Fruit fly (Drosophila melanogaster) whole organism, embryonic: Measurements from ENCODE around the gene CG7402.

Experiments used
- B-H1 ChIP-seq: fragments of 200-800 bp; sonication (Bioruptor generic); IDR thresholded peaks from 3 replicates; pipeline ENCODE4 v1.3.6; 2022; ENCODE audit warnings: missing biosample characterization, missing genetic modification characterization
- CG10979 ChIP-seq: fragments of 200-800 bp; sonication (Bioruptor generic); optimal IDR thresholded peaks from 2 replicates; lab custom pipeline; 2018; ENCODE audit warnings: missing biosample characterization, mild to moderate bottlenecking, missing genetic modification characterization, moderate library complexity
- CG12104 ChIP-seq: fragments of 200-800 bp; sonication (Bioruptor generic); optimal IDR thresholded peaks from 3 replicates; lab custom pipeline; 2016; ENCODE audit warnings: missing biosample characterization, missing genetic modification characterization
- CG12769 ChIP-seq: fragments of 200-800 bp; sonication (Bioruptor generic); optimal IDR thresholded peaks from 2 replicates; lab custom pipeline; 2019; ENCODE audit warnings: missing biosample characterization, mild to moderate bottlenecking, missing genetic modification characterization, moderate library complexity
- CG13624 ChIP-seq: fragments of 200-800 bp; sonication (Bioruptor generic); optimal IDR thresholded peaks from 2 replicates; lab custom pipeline; 2016; ENCODE audit warnings: missing biosample characterization, missing genetic modification characterization
- CG14441 ChIP-seq: fragments of 200-800 bp; sonication (Bioruptor generic); IDR thresholded peaks from 2 replicates; pipeline ENCODE4 v1.3.6; 2022; ENCODE audit warnings: missing biosample characterization, missing genetic modification characterization
- CG15696 ChIP-seq: fragments of 200-800 bp; sonication (Bioruptor generic); optimal IDR thresholded peaks from 2 replicates; lab custom pipeline; 2019; ENCODE audit warnings: missing biosample characterization, mild to moderate bottlenecking, missing genetic modification characterization, moderate library complexity
- CG17912 ChIP-seq: fragments of 200-800 bp; sonication (Bioruptor generic); optimal IDR thresholded peaks from 2 replicates; lab custom pipeline; 2018; ENCODE audit warnings: missing biosample characterization, mild to moderate bottlenecking, missing genetic modification characterization
- CG18764 ChIP-seq: fragments of 200-800 bp; sonication (Bioruptor generic); optimal IDR thresholded peaks from 3 replicates; lab custom pipeline; 2016; ENCODE audit warnings: missing biosample characterization, missing genetic modification characterization
- CG2120 ChIP-seq: fragments of 200-800 bp; sonication (Bioruptor generic); optimal IDR thresholded peaks from 3 replicates; lab custom pipeline; 2016; ENCODE audit warnings: missing biosample characterization, missing genetic modification characterization
- CG2129 ChIP-seq: fragments of 200-800 bp; sonication (Bioruptor generic); IDR thresholded peaks from 2 replicates; pipeline ENCODE4 v1.3.6; 2022; ENCODE audit warnings: missing biosample characterization, missing genetic modification characterization; ENCODE audit not compliant: partially characterized antibody
- CG2875 ChIP-seq: fragments of 200-800 bp; sonication (Bioruptor generic); optimal IDR thresholded peaks from 2 replicates; lab custom pipeline; 2017; ENCODE audit warnings: missing biosample characterization, mild to moderate bottlenecking, missing genetic modification characterization, missing genetic modification reagents
- CG3065 ChIP-seq: fragments of 200-800 bp; sonication (Bioruptor generic); optimal IDR thresholded peaks from 2 replicates; lab custom pipeline; 2016; ENCODE audit warnings: missing biosample characterization, missing genetic modification characterization
- CG32767 ChIP-seq: fragments of 200-800 bp; sonication (Bioruptor generic); IDR thresholded peaks from 2 replicates; pipeline ENCODE4 v1.3.6; 2022; ENCODE audit warnings: missing biosample characterization, missing genetic modification characterization
- CG33213 ChIP-seq: fragments of 200-800 bp; sonication (Bioruptor generic); optimal IDR thresholded peaks from 3 replicates; lab custom pipeline; 2016; ENCODE audit warnings: missing biosample characterization, missing genetic modification characterization
- CG4404 ChIP-seq: fragments of 200-800 bp; sonication (Bioruptor generic); IDR thresholded peaks from 2 replicates; pipeline ENCODE4 v1.3.6; 2022; ENCODE audit warnings: missing biosample characterization, missing genetic modification characterization
- CG5245 ChIP-seq: fragments of 200-800 bp; sonication (Bioruptor generic); optimal IDR thresholded peaks from 3 replicates; lab custom pipeline; 2016; ENCODE audit warnings: missing biosample characterization, missing genetic modification characterization
- CG6791 ChIP-seq: fragments of 200-800 bp; sonication (Bioruptor generic); IDR thresholded peaks from 3 replicates; pipeline ENCODE4 v1.3.6; 2022; ENCODE audit warnings: missing biosample characterization, missing genetic modification characterization; ENCODE audit not compliant: partially characterized antibody
- CG6813 ChIP-seq: fragments of 200-800 bp; sonication (Bioruptor generic); optimal IDR thresholded peaks from 2 replicates; lab custom pipeline; 2017; ENCODE audit warnings: missing biosample characterization, missing genetic modification characterization, mild to moderate bottlenecking, moderate library complexity, missing genetic modification reagents
- CG7745 ChIP-seq: fragments of 200-800 bp; sonication (Bioruptor generic); optimal IDR thresholded peaks from 2 replicates; lab custom pipeline; 2018; ENCODE audit warnings: missing biosample characterization, mild to moderate bottlenecking, missing genetic modification characterization, moderate library complexity
- CG7928 ChIP-seq: fragments of 200-800 bp; sonication (Bioruptor generic); optimal IDR thresholded peaks from 2 replicates; lab custom pipeline; 2017; ENCODE audit warnings: missing biosample characterization, mild to moderate bottlenecking, missing genetic modification characterization
- CG8281 ChIP-seq: fragments of 200-800 bp; sonication (Bioruptor generic); optimal IDR thresholded peaks from 2 replicates; lab custom pipeline; 2018; ENCODE audit warnings: missing biosample characterization, mild to moderate bottlenecking, missing genetic modification characterization, moderate library complexity
- CG8765 ChIP-seq: fragments of 200-800 bp; sonication (Bioruptor generic); IDR thresholded peaks from 2 replicates; pipeline ENCODE4 v1.3.6; 2022; ENCODE audit warnings: missing biosample characterization, missing genetic modification characterization
- CG9215 ChIP-seq: fragments of 200-800 bp; sonication (Bioruptor generic); IDR thresholded peaks from 2 replicates; pipeline ENCODE4 v1.3.6; 2022; ENCODE audit warnings: missing biosample characterization, missing genetic modification characterization
- CG9817 ChIP-seq: fragments of 200-800 bp; sonication (Bioruptor generic); optimal IDR thresholded peaks from 2 replicates; lab custom pipeline; 2018; ENCODE audit warnings: missing biosample characterization, mild to moderate bottlenecking, missing genetic modification characterization, moderate library complexity
- Chrac-16 ChIP-seq: fragments of 200-800 bp; sonication (Bioruptor generic); optimal IDR thresholded peaks from 3 replicates; lab custom pipeline; 2016; ENCODE audit warnings: missing biosample characterization, missing genetic modification characterization
- Deaf1 ChIP-seq: fragments of 200-800 bp; optimal IDR thresholded peaks from 3 replicates; lab custom pipeline; 2019; ENCODE audit warnings: missing biosample characterization, mild to moderate bottlenecking, missing genetic modification characterization, moderate library complexity
- Ets97D ChIP-seq: fragments of 200-800 bp; sonication (Bioruptor generic); optimal IDR thresholded peaks from 3 replicates; lab custom pipeline; 2016; ENCODE audit warnings: missing biosample characterization, missing genetic modification characterization
- Hr3 ChIP-seq: fragments of 200-800 bp; sonication (Bioruptor generic); optimal IDR thresholded peaks from 3 replicates; lab custom pipeline; 2016; ENCODE audit warnings: missing biosample characterization, missing genetic modification characterization
- Max ChIP-seq: fragments of 200-800 bp; sonication (Bioruptor generic); optimal IDR thresholded peaks from 2 replicates; lab custom pipeline; 2016; ENCODE audit warnings: missing biosample characterization, mild to moderate bottlenecking, missing genetic modification characterization
- Meics ChIP-seq: fragments of 200-800 bp; sonication (Bioruptor generic); optimal IDR thresholded peaks from 2 replicates; lab custom pipeline; 2017; ENCODE audit warnings: missing biosample characterization, mild to moderate bottlenecking, missing genetic modification characterization
- Nf-YA ChIP-seq: fragments of 200-800 bp; sonication (Bioruptor generic); IDR thresholded peaks from 2 replicates; pipeline ENCODE4 v1.3.6; 2022; ENCODE audit warnings: missing biosample characterization, missing genetic modification characterization
- Scr ChIP-seq: fragments of 200-800 bp; sonication (Bioruptor generic); IDR thresholded peaks from 2 replicates; pipeline ENCODE4 v1.3.6; 2022; ENCODE audit warnings: missing biosample characterization, missing genetic modification characterization; ENCODE audit not compliant: partially characterized antibody
- Sox102F ChIP-seq: fragments of 200-800 bp; sonication (Bioruptor generic); optimal IDR thresholded peaks from 2 replicates; lab custom pipeline; 2018; ENCODE audit warnings: missing biosample characterization, mild to moderate bottlenecking, missing genetic modification characterization, moderate library complexity
- Spps ChIP-seq: fragments of 200-800 bp; sonication (Bioruptor generic); optimal IDR thresholded peaks from 2 replicates; lab custom pipeline; 2018; ENCODE audit warnings: missing biosample characterization, mild to moderate bottlenecking, missing genetic modification characterization
- abd-A ChIP-seq: fragments of 200-800 bp; sonication (Bioruptor generic); optimal IDR thresholded peaks from 3 replicates; lab custom pipeline; 2019; ENCODE audit warnings: missing biosample characterization, mild to moderate bottlenecking, missing genetic modification characterization, moderate library complexity
- bab2 ChIP-seq: fragments of 200-800 bp; sonication (Bioruptor generic); optimal IDR thresholded peaks from 2 replicates; lab custom pipeline; 2016; ENCODE audit warnings: missing biosample characterization, missing genetic modification characterization
- bbx ChIP-seq: fragments of 200-800 bp; sonication (Bioruptor generic); IDR thresholded peaks from 2 replicates; pipeline ENCODE4 v1.3.6; 2022; ENCODE audit warnings: missing biosample characterization, missing genetic modification characterization; ENCODE audit not compliant: partially characterized antibody
- cato ChIP-seq: fragments of 200-800 bp; sonication (Bioruptor generic); optimal IDR thresholded peaks from 2 replicates; lab custom pipeline; 2016; ENCODE audit warnings: missing biosample characterization, missing genetic modification characterization, borderline replicate concordance
- fd3F ChIP-seq: fragments of 200-800 bp; sonication (Bioruptor generic); optimal IDR thresholded peaks from 2 replicates; lab custom pipeline; 2018; ENCODE audit warnings: missing biosample characterization, mild to moderate bottlenecking, missing genetic modification characterization, moderate library complexity
- hbn ChIP-seq: fragments of 200-800 bp; sonication (Bioruptor generic); IDR thresholded peaks from 2 replicates; pipeline ENCODE4 v1.3.6; 2022; ENCODE audit warnings: missing biosample characterization, missing genetic modification characterization; ENCODE audit not compliant: partially characterized antibody
- inv ChIP-seq: fragments of 200-800 bp; sonication (Bioruptor generic); IDR thresholded peaks from 2 replicates; pipeline ENCODE4 v1.3.6; 2022; ENCODE audit warnings: missing biosample characterization, missing genetic modification characterization; ENCODE audit not compliant: partially characterized antibody
- nmo ChIP-seq: fragments of 200-800 bp; sonication (Bioruptor generic); optimal IDR thresholded peaks from 2 replicates; lab custom pipeline; 2018; ENCODE audit warnings: missing biosample characterization, mild to moderate bottlenecking, missing genetic modification characterization, moderate library complexity
- pnt ChIP-seq: fragments of 200-800 bp; sonication (Bioruptor generic); optimal IDR thresholded peaks from 3 replicates; lab custom pipeline; 2016; ENCODE audit warnings: missing biosample characterization, missing genetic modification characterization
- ranshi ChIP-seq: fragments of 200-800 bp; sonication (Bioruptor generic); IDR thresholded peaks from 2 replicates; pipeline ENCODE4 v1.3.6; 2022; ENCODE audit warnings: missing biosample characterization, missing genetic modification characterization
- sim ChIP-seq: fragments of 200-800 bp; sonication (Bioruptor generic); IDR thresholded peaks from 2 replicates; pipeline ENCODE4 v1.3.6; 2022; ENCODE audit warnings: missing biosample characterization, missing genetic modification characterization
- sna ChIP-seq: fragments of 200-800 bp; sonication (Bioruptor generic); IDR thresholded peaks from 2 replicates; pipeline ENCODE4 v1.3.6; 2022; ENCODE audit warnings: missing biosample characterization, missing genetic modification characterization; ENCODE audit not compliant: partially characterized antibody
- sob ChIP-seq: fragments of 200-800 bp; sonication (Bioruptor generic); IDR thresholded peaks from 2 replicates; pipeline ENCODE4 v1.3.6; 2022; ENCODE audit warnings: missing biosample characterization, missing genetic modification characterization
- tgo ChIP-seq: fragments of 200-800 bp; sonication (Bioruptor generic); IDR thresholded peaks from 3 replicates; pipeline ENCODE4 v1.3.6; 2022; ENCODE audit warnings: missing biosample characterization, missing genetic modification characterization
- toy ChIP-seq: fragments of 200-800 bp; sonication (Bioruptor generic); IDR thresholded peaks from 2 replicates; pipeline ENCODE4 v1.3.6; 2022; ENCODE audit warnings: missing biosample characterization, missing genetic modification characterization
- zfh1 ChIP-seq: fragments of 200-800 bp; sonication (Bioruptor generic); IDR thresholded peaks from 3 replicates; pipeline ENCODE4 v1.3.6; 2022; ENCODE audit warnings: missing biosample characterization, missing genetic modification characterization

Gene CG7402

dm6 chr3L:17846982-17847355 is 40.5 kb upstream of the CG7402 start (continued):
- TF ChIP-seq Hr3 (GFP tag; lab: Kevin White, UChicago) (no peak), CG17912 (GFP tag; lab: Kevin White, UChicago) (no peak), CG7928 (GFP tag; lab: Kevin White, UChicago) (peak; percentile 88), CG13624 (no peak), abd-A (tag; lab: Kevin White, UChicago) (no peak), sim (GFP tag; lab: Robert Waterston, UW) (no peak), CG2120 (GFP tag; lab: Kevin White, UChicago) (no peak), CG14441 (no peak), CG8765 (GFP tag; lab: Robert Waterston, UW) (no peak), Sox102F (GFP tag; lab: Kevin White, UChicago) (no peak), Meics (GFP tag; lab: Kevin White, UChicago) (no peak), CG12104 (GFP tag; lab: Kevin White, UChicago) (no peak), CG2875 (GFP tag; lab: Kevin White, UChicago) (no peak), CG4404 (GFP tag; lab: Robert Waterston, UW) (no peak), Deaf1 (tag; lab: Kevin White, UChicago) (peak; percentile 36), sna (GFP tag; lab: Robert Waterston, UW) (peak; percentile 60), sob (peak; percentile 62), CG6791 (peak; percentile 87), CG2129 (GFP tag; lab: Robert Waterston, UW) (peak; percentile 54), cato (GFP tag; lab: Kevin White, UChicago) (no peak), Chrac-16 (GFP tag; lab: Kevin White, UChicago) (no peak), CG32767 (no peak), fd3F (GFP tag; lab: Kevin White, UChicago) (no peak), CG5245 (no peak), Spps (tag; lab: Kevin White, UChicago) (no peak), CG10979 (tag; lab: Kevin White, UChicago) (no peak), bab2 (GFP tag; lab: Kevin White, UChicago) (no peak), CG15696 (tag; lab: Kevin White, UChicago) (no peak), Ets97D (no peak), CG9817 (tag; lab: Kevin White, UChicago) (no peak), CG12769 (tag; lab: Kevin White, UChicago) (no peak), Max (GFP tag; lab: Kevin White, UChicago) (no peak), Nf-YA (GFP tag; lab: Robert Waterston, UW) (no peak), Scr (GFP tag; lab: Robert Waterston, UW) (peak; percentile 74), hbn (GFP tag; lab: Robert Waterston, UW) (peak; percentile 52), CG33213 (no peak), zfh1 (no peak), CG18764 (GFP tag; lab: Kevin White, UChicago) (no peak), CG3065 (no peak), ranshi (no peak), CG8281 (tag; lab: Kevin White, UChicago) (no peak), CG9215 (GFP tag; lab: Robert Waterston, UW) (no peak; the same call in 1 of the 2 replicates), pnt (GFP tag; lab: Kevin White, UChicago) (no peak), CG6813 (GFP tag; lab: Kevin White, UChicago) (no peak), B-H1 (GFP tag; lab: Robert Waterston, UW) (no peak), tgo (GFP tag; lab: Robert Waterston, UW) (no peak), bbx (GFP tag; lab: Robert Waterston, UW) (peak; percentile 85), inv (GFP tag; lab: Robert Waterston, UW) (peak; percentile 58; the same call in 1 of the 2 replicates), nmo (GFP tag; lab: Kevin White, UChicago) (no peak), CG7745 (tag; lab: Kevin White, UChicago) (no peak), toy (GFP tag; lab: Robert Waterston, UW) (no peak)
